Worm (Caenorhabditis elegans) whole organism, late embryonic: ENCODE measurements around the gene T04C12.7.

Experiments
- C38D4.7 ChIP-seq: fragments of 200-800 bp; sonication (Bioruptor generic); optimal IDR thresholded peaks from 2 replicates; lab custom pipeline; 2018; ENCODE audit warnings: mild to moderate bottlenecking, missing genetic modification characterization, moderate library complexity, missing compliant biosample characterization
- F13H6.1 ChIP-seq: sonication (generic microtip); optimal IDR thresholded peaks from 2 replicates; lab custom pipeline; 2016; ENCODE audit warnings: missing genetic modification characterization, missing compliant biosample characterization
- K02D7.2 ChIP-seq: sonication (generic microtip); optimal IDR thresholded peaks from 2 replicates; lab custom pipeline; 2017; ENCODE audit warnings: mild to moderate bottlenecking, missing genetic modification characterization, missing compliant biosample characterization
- K09A11.1 ChIP-seq: sonication (generic microtip); optimal IDR thresholded peaks from 2 replicates; lab custom pipeline; 2017; ENCODE audit warnings: antibody characterized with exemption, mild to moderate bottlenecking, missing genetic modification characterization, missing compliant biosample characterization; ENCODE audit not compliant: insufficient read depth
- ama-1 ChIP-seq: fragments of 150-350 bp; optimal IDR thresholded peaks from 2 replicates; lab custom pipeline; 2014
- ceh-14 ChIP-seq: sonication (generic microtip); optimal IDR thresholded peaks from 2 replicates; lab custom pipeline; 2016; ENCODE audit warnings: missing genotype, missing genetic modification characterization, missing compliant biosample characterization
- ceh-18 ChIP-seq: sonication (generic microtip); optimal IDR thresholded peaks from 2 replicates; lab custom pipeline; 2016; ENCODE audit warnings: missing genetic modification characterization, missing compliant biosample characterization
- ceh-2 ChIP-seq: sonication (generic microtip); optimal IDR thresholded peaks from 2 replicates; lab custom pipeline; 2016; ENCODE audit warnings: missing genotype, missing genetic modification characterization, missing compliant biosample characterization
- ceh-22 ChIP-seq: sonication (generic microtip); optimal IDR thresholded peaks from 2 replicates; lab custom pipeline; 2017; ENCODE audit warnings: missing biosample characterization, missing genetic modification characterization
- ceh-24 ChIP-seq: sonication (generic microtip); optimal IDR thresholded peaks from 2 replicates; lab custom pipeline; 2016; ENCODE audit warnings: mild to moderate bottlenecking, missing genetic modification characterization, missing compliant biosample characterization
- ceh-30 ChIP-seq: fragments of 150-350 bp; optimal IDR thresholded peaks from 2 replicates; lab custom pipeline; 2014; ENCODE audit warnings: missing biosample characterization, missing genetic modification characterization
- ceh-31 ChIP-seq: sonication (generic microtip); optimal IDR thresholded peaks from 2 replicates; lab custom pipeline; 2016; ENCODE audit warnings: missing genetic modification characterization, missing compliant biosample characterization
- ceh-34 ChIP-seq: sonication (generic microtip); optimal IDR thresholded peaks from 2 replicates; lab custom pipeline; 2016; ENCODE audit warnings: mild to moderate bottlenecking, missing genetic modification characterization, missing compliant biosample characterization
- ceh-48 ChIP-seq: sonication (generic microtip); optimal IDR thresholded peaks from 2 replicates; lab custom pipeline; 2016; ENCODE audit warnings: missing genetic modification characterization, inconsistent platforms, missing compliant biosample characterization
- ceh-9 ChIP-seq: sonication (generic microtip); optimal IDR thresholded peaks from 2 replicates; lab custom pipeline; 2016; ENCODE audit warnings: mild to moderate bottlenecking, missing genetic modification characterization, inconsistent platforms, missing compliant biosample characterization
- che-1 ChIP-seq: sonication (generic microtip); optimal IDR thresholded peaks from 2 replicates; lab custom pipeline; 2016; ENCODE audit warnings: mild to moderate bottlenecking, missing genetic modification characterization, missing compliant biosample characterization
- dmd-4 ChIP-seq: sonication (generic microtip); optimal IDR thresholded peaks from 2 replicates; lab custom pipeline; 2016; ENCODE audit warnings: borderline replicate concordance, missing genetic modification characterization, missing compliant biosample characterization
- elt-2 ChIP-seq: sonication (generic microtip); optimal IDR thresholded peaks from 2 replicates; lab custom pipeline; 2016; ENCODE audit warnings: missing genetic modification reagents, missing genetic modification characterization, missing compliant biosample characterization
- elt-4 ChIP-seq: sonication (generic microtip); optimal IDR thresholded peaks from 2 replicates; lab custom pipeline; 2016; ENCODE audit warnings: missing genetic modification characterization, missing compliant biosample characterization
- ets-4 ChIP-seq: sonication (generic microtip); optimal IDR thresholded peaks from 2 replicates; lab custom pipeline; 2016; ENCODE audit warnings: missing genetic modification characterization, missing compliant biosample characterization
- eyg-1 ChIP-seq: sonication (generic microtip); optimal IDR thresholded peaks from 2 replicates; lab custom pipeline; 2016; ENCODE audit warnings: missing genotype, missing genetic modification characterization, missing compliant biosample characterization
- fax-1 ChIP-seq: sonication (generic microtip); optimal IDR thresholded peaks from 2 replicates; lab custom pipeline; 2016; ENCODE audit warnings: missing genotype, missing genetic modification characterization, missing compliant biosample characterization
- fkh-6 ChIP-seq: sonication (generic microtip); optimal IDR thresholded peaks from 2 replicates; lab custom pipeline; 2016; ENCODE audit warnings: missing genetic modification characterization, missing compliant biosample characterization
- hlh-13 ChIP-seq: fragments of 200-800 bp; sonication (Bioruptor generic); optimal IDR thresholded peaks from 2 replicates; lab custom pipeline; 2018; ENCODE audit warnings: mild to moderate bottlenecking, missing genetic modification characterization, missing compliant biosample characterization
- hlh-15 ChIP-seq: sonication (generic microtip); optimal IDR thresholded peaks from 2 replicates; lab custom pipeline; 2016; ENCODE audit warnings: missing genetic modification characterization, missing compliant biosample characterization
- hlh-6 ChIP-seq: sonication (generic microtip); optimal IDR thresholded peaks from 2 replicates; lab custom pipeline; 2016; ENCODE audit warnings: missing genotype, missing genetic modification characterization, missing compliant biosample characterization
- hlh-8 ChIP-seq: sonication (generic microtip); optimal IDR thresholded peaks from 2 replicates; lab custom pipeline; 2016; ENCODE audit warnings: missing genotype, missing genetic modification characterization, missing compliant biosample characterization
- lim-6 ChIP-seq: sonication (generic microtip); optimal IDR thresholded peaks from 2 replicates; lab custom pipeline; 2016; ENCODE audit warnings: missing genetic modification characterization, missing compliant biosample characterization
- mec-3 ChIP-seq: sonication (generic microtip); optimal IDR thresholded peaks from 2 replicates; lab custom pipeline; 2016; ENCODE audit warnings: borderline replicate concordance, missing genetic modification characterization, missing compliant biosample characterization
- nfya-1 ChIP-seq: sonication (generic microtip); optimal IDR thresholded peaks from 2 replicates; lab custom pipeline; 2017; ENCODE audit warnings: missing genetic modification characterization, mild to moderate bottlenecking, missing compliant biosample characterization, antibody characterized with exemption, moderate library complexity
- odd-2 ChIP-seq: sonication (generic microtip); optimal IDR thresholded peaks from 2 replicates; lab custom pipeline; 2017; ENCODE audit warnings: antibody characterized with exemption, mild to moderate bottlenecking, missing genetic modification characterization, missing compliant biosample characterization
- pag-3 ChIP-seq: sonication (generic microtip); optimal IDR thresholded peaks from 2 replicates; lab custom pipeline; 2016; ENCODE audit warnings: missing compliant biosample characterization, missing genetic modification characterization, borderline replicate concordance
- pax-1 ChIP-seq: fragments of 150-350 bp; optimal IDR thresholded peaks from 2 replicates; lab custom pipeline; 2014; ENCODE audit warnings: missing biosample characterization, missing genetic modification characterization
- pha-2 ChIP-seq: sonication (generic microtip); optimal IDR thresholded peaks from 2 replicates; lab custom pipeline; 2017; ENCODE audit warnings: mild to moderate bottlenecking, missing genetic modification characterization, missing compliant biosample characterization
- pha-4 ChIP-seq: fragments of 150-350 bp; optimal IDR thresholded peaks from 2 replicates; lab custom pipeline; 2018; ENCODE audit warnings: missing biosample characterization, missing genetic modification reagents, missing genetic modification characterization
- pqm-1 ChIP-seq: sonication (generic microtip); optimal IDR thresholded peaks from 2 replicates; lab custom pipeline; 2016; ENCODE audit warnings: missing genetic modification characterization, missing compliant biosample characterization
- pros-1 ChIP-seq: fragments of 150-350 bp; optimal IDR thresholded peaks from 2 replicates; lab custom pipeline; 2014; ENCODE audit warnings: missing biosample characterization, missing genetic modification reagents, missing genetic modification characterization
- ref-2 ChIP-seq: sonication (generic microtip); optimal IDR thresholded peaks from 2 replicates; lab custom pipeline; 2016; ENCODE audit warnings: missing genetic modification characterization, missing compliant biosample characterization
- rnt-1 ChIP-seq: sonication (generic microtip); optimal IDR thresholded peaks from 2 replicates; lab custom pipeline; 2016; ENCODE audit warnings: missing genetic modification characterization, missing compliant biosample characterization
- sox-2 ChIP-seq: fragments of 200-800 bp; sonication (Bioruptor generic); IDR thresholded peaks from 2 replicates; pipeline ENCODE4 v1.3.6; 2022; ENCODE audit warnings: missing genetic modification reagents, missing genetic modification characterization, missing compliant biosample characterization
- syd-9 ChIP-seq: sonication (generic microtip); optimal IDR thresholded peaks from 2 replicates; lab custom pipeline; 2016; ENCODE audit warnings: mild to moderate bottlenecking, missing genetic modification characterization, moderate library complexity, missing compliant biosample characterization
- ttx-3 ChIP-seq: sonication (generic microtip); optimal IDR thresholded peaks from 2 replicates; lab custom pipeline; 2016; ENCODE audit warnings: missing genetic modification reagents, missing genetic modification characterization, missing compliant biosample characterization
- unc-3 ChIP-seq, 2 experiments: fragments of 200-800 bp in 1 of 2; sonication (Bioruptor generic) in 1 of 2; sonication (generic microtip) in 1 of 2; conservative IDR thresholded peaks in 1 of 2; optimal IDR thresholded peaks in 1 of 2; 2 replicates each; pipeline versions ENCODE4 v1.3.6 to Lab custom; 2016 to 2022; ENCODE audit warnings: missing compliant biosample characterization in 2 of 2, missing genetic modification characterization in 2 of 2, missing genetic modification reagents in 1 of 2
- unc-42 ChIP-seq: sonication (generic microtip); optimal IDR thresholded peaks from 2 replicates; lab custom pipeline; 2016; ENCODE audit warnings: missing genotype, missing genetic modification characterization, missing compliant biosample characterization
- unc-55 ChIP-seq: sonication (generic microtip); optimal IDR thresholded peaks from 2 replicates; lab custom pipeline; 2017; ENCODE audit warnings: missing biosample characterization, missing genetic modification reagents, missing genetic modification characterization
- unc-86 ChIP-seq: sonication (generic microtip); optimal IDR thresholded peaks from 2 replicates; lab custom pipeline; 2016; ENCODE audit warnings: missing genetic modification characterization, missing compliant biosample characterization

T04C12.7 gene

ce11 chrV:11071453-11071852 lies 17.5 kb downstream of the T04C12.7 start:
- TF ChIP-seq C38D4.7 (GFP tag; lab: Kevin White, UChicago) (no peak), pag-3 (tag; lab: Kevin White, UChicago) (no peak), pax-1 (tag; lab: Kevin White, UChicago) (no peak), nfya-1 (tag; lab: Kevin White, UChicago) (no peak), ceh-30 (tag; lab: Kevin White, UChicago) (no peak), rnt-1 (tag; lab: Kevin White, UChicago) (no peak), fax-1 (tag; lab: Kevin White, UChicago) (no peak), ceh-31 (tag; lab: Kevin White, UChicago) (no peak), mec-3 (tag; lab: Kevin White, UChicago) (no peak), pha-2 (tag; lab: Kevin White, UChicago) (no peak), unc-55 (GFP tag; lab: Kevin White, UChicago) (no peak), F13H6.1 (tag; lab: Kevin White, UChicago) (no peak), pqm-1 (tag; lab: Kevin White, UChicago) (no peak), K02D7.2 (tag; lab: Kevin White, UChicago) (no peak), pha-4 (no peak), ceh-34 (tag; lab: Kevin White, UChicago) (no peak), che-1 (tag; lab: Kevin White, UChicago) (no peak), unc-86 (tag; lab: Kevin White, UChicago) (no peak), fkh-6 (tag; lab: Kevin White, UChicago) (no peak)

- TF ChIP-seq ets-4 (tag; lab: Kevin White, UChicago) (no peak), rnt-1 (tag; lab: Kevin White, UChicago) (no peak), hlh-13 (GFP tag; lab: Kevin White, UChicago) (no peak), lim-6 (no peak), hlh-8 (tag; lab: Kevin White, UChicago) (no peak), unc-42 (tag; lab: Kevin White, UChicago) (no peak), pros-1 (no peak), ceh-18 (tag; lab: Kevin White, UChicago) (peak; percentile 4), pha-2 (tag; lab: Kevin White, UChicago) (no peak), hlh-15 (tag; lab: Kevin White, UChicago) (no peak), ceh-34 (tag; lab: Kevin White, UChicago) (no peak), ama-1 (lab: Kevin White, UChicago) (no peak), elt-2 (tag; lab: Kevin White, UChicago) (no peak), ceh-2 (tag; lab: Kevin White, UChicago) (no peak), unc-55 (GFP tag; lab: Kevin White, UChicago) (peak; percentile 2), elt-4 (tag; lab: Kevin White, UChicago) (no peak)
Measured at ce11 chrV:11073354-11073753, 19.4 kb downstream of the T04C12.7 start.

ce11 chrV:11074448-11074847 lies 20.5 kb downstream of the T04C12.7 start, which contains the start of gene act-3:
Gene act-3 (minus strand): TSS chrV:11074498.
- TF ChIP-seq elt-4 (tag; lab: Kevin White, UChicago) (no peak), ceh-22 (tag; lab: Kevin White, UChicago) (no peak), hlh-6 (no peak), pqm-1 (tag; lab: Kevin White, UChicago) (no peak), ttx-3 (tag; lab: Kevin White, UChicago) (no peak), ceh-2 (tag; lab: Kevin White, UChicago) (no peak), ref-2 (tag; lab: Kevin White, UChicago) (no peak), syd-9 (no peak), ceh-48 (no peak), dmd-4 (no peak), ceh-24 (tag; lab: Kevin White, UChicago) (no peak), ama-1 (lab: Kevin White, UChicago) (no peak), rnt-1 (tag; lab: Kevin White, UChicago) (peak; percentile 67), unc-86 (tag; lab: Kevin White, UChicago) (no peak), eyg-1 (no peak), pros-1 (no peak), ceh-14 (tag; lab: Kevin White, UChicago) (no peak), unc-55 (GFP tag; lab: Kevin White, UChicago) (peak; percentile 27), lim-6 (no peak), ceh-9 (tag; lab: Kevin White, UChicago) (no peak), pha-2 (tag; lab: Kevin White, UChicago) (no peak), nfya-1 (tag; lab: Kevin White, UChicago) (peak; percentile 53), ets-4 (tag; lab: Kevin White, UChicago) (no peak), sox-2 (GFP tag; lab: Robert Waterston, UW) (no peak), elt-2 (tag; lab: Kevin White, UChicago) (no peak), unc-42 (tag; lab: Kevin White, UChicago) (no peak), odd-2 (tag; lab: Kevin White, UChicago) (no peak), unc-3 (GFP tag; conservative IDR thresholded peaks at IDR 0.05; lab: Robert Waterston, UW) (no peak), unc-3 (tag; optimal IDR thresholded peaks at IDR 0.05; lab: Kevin White, UChicago) (no peak), ceh-31 (tag; lab: Kevin White, UChicago) (no peak), fkh-6 (tag; lab: Kevin White, UChicago) (no peak), mec-3 (tag; lab: Kevin White, UChicago) (no peak), K09A11.1 (tag; lab: Kevin White, UChicago) (no peak)
